Fruit fly (Drosophila melanogaster) whole organism, pupa: Measurements from ENCODE around the gene CG11262.

ENCODE experiments used
- CG10348 ChIP-seq: fragments of 200-800 bp; sonication (Bioruptor generic); IDR thresholded peaks from 2 replicates; pipeline ENCODE4 v1.3.6; 2022; ENCODE audit warnings: missing biosample characterization, missing genetic modification characterization
- CG12605 ChIP-seq: fragments of 200-800 bp; sonication (Bioruptor generic); IDR thresholded peaks from 2 replicates; pipeline ENCODE4 v1.3.6; 2022; ENCODE audit warnings: missing biosample characterization, missing genetic modification characterization
- CG15710 ChIP-seq: fragments of 200-800 bp; sonication (Bioruptor generic); optimal IDR thresholded peaks from 2 replicates; lab custom pipeline; 2018; ENCODE audit warnings: missing biosample characterization, mild to moderate bottlenecking, missing genetic modification characterization, moderate library complexity
- CG17806 ChIP-seq: fragments of 200-800 bp; sonication (Bioruptor generic); optimal IDR thresholded peaks from 2 replicates; lab custom pipeline; 2018; ENCODE audit warnings: missing biosample characterization, mild to moderate bottlenecking, missing genetic modification characterization, moderate library complexity
- CG32121 ChIP-seq: fragments of 200-800 bp; sonication (Bioruptor generic); IDR thresholded peaks from 2 replicates; pipeline ENCODE4 v1.3.6; 2022; ENCODE audit warnings: missing biosample characterization, missing genetic modification characterization
- CG34367 ChIP-seq: fragments of 200-800 bp; sonication (Bioruptor generic); optimal IDR thresholded peaks from 2 replicates; lab custom pipeline; 2018; ENCODE audit warnings: missing biosample characterization, mild to moderate bottlenecking, missing genetic modification characterization
- CG8159 ChIP-seq: fragments of 200-800 bp; sonication (Bioruptor generic); optimal IDR thresholded peaks from 3 replicates; lab custom pipeline; 2018; ENCODE audit warnings: missing biosample characterization, mild to moderate bottlenecking, missing genetic modification characterization, moderate library complexity
- EcR ChIP-seq: fragments of 200-800 bp; sonication (Bioruptor generic); optimal IDR thresholded peaks from 3 replicates; lab custom pipeline; 2019; ENCODE audit warnings: missing biosample characterization, missing genetic modification characterization, mild to moderate bottlenecking, moderate library complexity, missing genetic modification reagents
- Pif1B ChIP-seq: fragments of 200-800 bp; sonication (Bioruptor generic); optimal IDR thresholded peaks from 3 replicates; lab custom pipeline; 2016; ENCODE audit warnings: missing biosample characterization, missing genetic modification characterization
- gl ChIP-seq: fragments of 200-800 bp; sonication (Bioruptor generic); optimal IDR thresholded peaks from 2 replicates; lab custom pipeline; 2018; ENCODE audit warnings: missing biosample characterization, mild to moderate bottlenecking, missing genetic modification characterization
- rn ChIP-seq: fragments of 200-800 bp; sonication (Bioruptor generic); IDR thresholded peaks from 2 replicates; pipeline ENCODE4 v1.3.6; 2022; ENCODE audit warnings: missing biosample characterization, missing genetic modification characterization

DNA sequence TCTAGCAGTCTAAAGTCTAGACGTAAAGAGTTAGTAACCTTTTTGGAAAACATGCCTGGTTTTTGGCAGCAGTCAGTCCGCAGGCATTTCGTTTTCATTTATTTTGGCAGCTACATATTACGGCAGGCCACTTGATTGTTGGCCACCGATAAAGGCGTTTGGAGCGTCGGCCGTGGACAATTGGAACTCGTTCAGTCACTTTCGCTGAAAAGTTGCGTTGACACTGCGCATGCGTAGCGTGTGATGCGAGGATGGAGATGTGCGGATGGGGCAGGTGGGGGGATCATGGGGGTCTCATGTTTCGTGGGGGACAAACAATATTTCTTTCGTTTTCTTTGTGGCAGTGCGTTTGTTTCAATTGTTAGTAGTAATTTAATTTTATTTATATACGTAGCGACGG, 31.9 kb downstream of the CG11262 start:
- no peak for TF ChIP-seq CG8159 (tag; lab: Kevin White, UChicago)
- no peak for TF ChIP-seq CG34367
- no peak for TF ChIP-seq gl (tag; lab: Kevin White, UChicago)
- no peak for TF ChIP-seq CG15710
- TF ChIP-seq rn (GFP tag; lab: Robert Waterston, UW): no peak
- TF ChIP-seq EcR (GFP tag; lab: Kevin White, UChicago): no peak
- TF ChIP-seq CG10348 (GFP tag; lab: Robert Waterston, UW): no peak
- TF ChIP-seq CG32121 (GFP tag; lab: Robert Waterston, UW): no peak
- no peak for TF ChIP-seq Pif1B (GFP tag; lab: Kevin White, UChicago)
- no peak for TF ChIP-seq CG12605 (GFP tag; lab: Robert Waterston, UW)
- no peak for TF ChIP-seq CG17806 (tag; lab: Kevin White, UChicago)
